Worm (Caenorhabditis elegans) whole organism, L4 larva: ENCODE measurements around the gene W10D9.3.
"Not testable (repeated sequence)": the region's sequence is repeated elsewhere in the genome, so short reads cannot be mapped to it uniquely, and the experiment has no call there.

Source experiments
- F10B5.3 ChIP-seq: sonication (generic microtip); optimal IDR thresholded peaks from 2 replicates; lab custom pipeline; 2016; ENCODE audit warnings: mild to moderate bottlenecking, missing genetic modification characterization, missing compliant biosample characterization
- aha-1 ChIP-seq: fragments of 150-350 bp; peaks from one replicate; lab custom pipeline; 2014; ENCODE audit warnings: missing biosample characterization, missing genetic modification characterization
- attf-4 ChIP-seq: sonication (generic microtip); optimal IDR thresholded peaks from 3 replicates; lab custom pipeline; 2017; ENCODE audit warnings: missing biosample characterization, missing genetic modification characterization
- ceh-32 ChIP-seq: sonication (generic microtip); optimal IDR thresholded peaks from 2 replicates; lab custom pipeline; 2016; ENCODE audit warnings: mild to moderate bottlenecking, missing genetic modification characterization, missing compliant biosample characterization; ENCODE audit not compliant: poor library complexity
- ceh-62 ChIP-seq: sonication (generic microtip); optimal IDR thresholded peaks from 2 replicates; lab custom pipeline; 2017; ENCODE audit warnings: missing biosample characterization, missing genetic modification characterization
- daf-19 ChIP-seq: fragments of 200-800 bp; sonication (Bioruptor generic); conservative IDR thresholded peaks from 2 replicates; pipeline ENCODE4 v1.3.6; 2022; ENCODE audit warnings: missing genetic modification characterization, missing compliant biosample characterization
- dmd-6 ChIP-seq: fragments of 200-800 bp; sonication (Bioruptor generic); IDR thresholded peaks from 2 replicates; pipeline ENCODE4 v1.3.6; 2022; ENCODE audit warnings: missing genetic modification reagents, missing genetic modification characterization, missing compliant biosample characterization
- dmd-9 ChIP-seq: fragments of 200-800 bp; sonication (Bioruptor generic); IDR thresholded peaks from 2 replicates; pipeline ENCODE4 v1.3.6; 2022; ENCODE audit warnings: missing genetic modification reagents, missing genetic modification characterization, missing compliant biosample characterization
- dpl-1 ChIP-seq: fragments of 150-350 bp; optimal IDR thresholded peaks from 2 replicates; lab custom pipeline; 2014; ENCODE audit warnings: missing biosample characterization, missing genetic modification reagents, missing genetic modification characterization
- hlh-11 ChIP-seq: fragments of 200-800 bp; sonication (Bioruptor generic); optimal IDR thresholded peaks from 2 replicates; lab custom pipeline; 2018; ENCODE audit warnings: mild to moderate bottlenecking, missing genetic modification characterization, missing compliant biosample characterization
- hlh-30 ChIP-seq: sonication (generic microtip); optimal IDR thresholded peaks from 2 replicates; lab custom pipeline; 2017; ENCODE audit warnings: antibody characterized with exemption, mild to moderate bottlenecking, missing genetic modification characterization, missing compliant biosample characterization; ENCODE audit not compliant: insufficient read depth
- lim-7 ChIP-seq: fragments of 200-800 bp; sonication (Bioruptor generic); IDR thresholded peaks from 2 replicates; pipeline ENCODE4 v1.3.6; 2022; ENCODE audit warnings: missing genetic modification characterization, missing compliant biosample characterization
- lin-38 ChIP-seq: fragments of 200-800 bp; sonication (Bioruptor generic); IDR thresholded peaks from 2 replicates; pipeline ENCODE4 v1.3.6; 2022; ENCODE audit warnings: missing genetic modification reagents, missing genetic modification characterization, missing compliant biosample characterization
- lir-3 ChIP-seq: sonication (generic microtip); optimal IDR thresholded peaks from 2 replicates; lab custom pipeline; 2016; ENCODE audit warnings: mild to moderate bottlenecking, missing genetic modification characterization, missing compliant biosample characterization
- madf-9 ChIP-seq: fragments of 200-800 bp; sonication (Bioruptor generic); conservative IDR thresholded peaks from 2 replicates; pipeline ENCODE4 v1.3.6; 2022; ENCODE audit warnings: missing genetic modification reagents, missing genetic modification characterization, missing compliant biosample characterization
- mdt-29 ChIP-seq: fragments of 200-800 bp; sonication (Bioruptor generic); IDR thresholded peaks from 2 replicates; pipeline ENCODE4 v1.3.6; 2022; ENCODE audit warnings: missing genetic modification reagents, missing genetic modification characterization, missing compliant biosample characterization
- mxl-2 ChIP-seq: fragments of 200-800 bp; sonication (Bioruptor generic); conservative IDR thresholded peaks from 2 replicates; pipeline ENCODE4 v1.3.6; 2022; ENCODE audit warnings: missing genetic modification reagents, missing genetic modification characterization, missing compliant biosample characterization
- mxl-3 ChIP-seq: fragments of 200-800 bp; sonication (Bioruptor generic); optimal IDR thresholded peaks from 2 replicates; lab custom pipeline; 2018; ENCODE audit warnings: mild to moderate bottlenecking, missing genetic modification characterization, missing compliant biosample characterization
- nhr-10 ChIP-seq: fragments of 150-350 bp; optimal IDR thresholded peaks from 2 replicates; lab custom pipeline; 2014; ENCODE audit warnings: missing biosample characterization, missing genetic modification characterization
- nhr-11 ChIP-seq: fragments of 150-350 bp; optimal IDR thresholded peaks from 2 replicates; lab custom pipeline; 2014; ENCODE audit warnings: missing biosample characterization, missing genetic modification characterization
- nhr-111 ChIP-seq: fragments of 200-800 bp; sonication (Bioruptor generic); optimal IDR thresholded peaks from 2 replicates; lab custom pipeline; 2018; ENCODE audit warnings: mild to moderate bottlenecking, missing genetic modification characterization, missing compliant biosample characterization
- nhr-25 ChIP-seq: sonication (generic microtip); optimal IDR thresholded peaks from 2 replicates; lab custom pipeline; 2017; ENCODE audit warnings: missing genetic modification characterization, mild to moderate bottlenecking, missing compliant biosample characterization, antibody characterized with exemption, moderate library complexity, borderline replicate concordance; ENCODE audit not compliant: insufficient read depth
- nhr-28 ChIP-seq: fragments of 150-350 bp; optimal IDR thresholded peaks from 2 replicates; lab custom pipeline; 2014; ENCODE audit warnings: missing biosample characterization, missing genetic modification characterization
- saeg-2 ChIP-seq: fragments of 200-800 bp; sonication (Bioruptor generic); IDR thresholded peaks from 2 replicates; pipeline ENCODE4 v1.3.6; 2022; ENCODE audit warnings: missing genetic modification reagents, missing genetic modification characterization, missing compliant biosample characterization
- set-16 ChIP-seq: fragments of 200-800 bp; sonication (Bioruptor generic); IDR thresholded peaks from 2 replicates; pipeline ENCODE4 v1.3.6; 2022; ENCODE audit warnings: missing genetic modification reagents, missing genetic modification characterization, missing compliant biosample characterization
- snpc-1.2 ChIP-seq: fragments of 200-800 bp; sonication (Bioruptor generic); IDR thresholded peaks from 2 replicates; pipeline ENCODE4 v1.3.6; 2022; ENCODE audit warnings: missing genetic modification reagents, missing genetic modification characterization, missing compliant biosample characterization
- spr-1 ChIP-seq: sonication (generic microtip); optimal IDR thresholded peaks from 2 replicates; lab custom pipeline; 2016; ENCODE audit warnings: mild to moderate bottlenecking, missing genetic modification characterization, missing compliant biosample characterization
- spr-3 ChIP-seq: fragments of 200-800 bp; sonication (Bioruptor generic); optimal IDR thresholded peaks from 2 replicates; lab custom pipeline; 2018; ENCODE audit warnings: mild to moderate bottlenecking, missing genetic modification characterization, missing compliant biosample characterization
- tag-97 ChIP-seq: fragments of 200-800 bp; sonication (Bioruptor generic); IDR thresholded peaks from 2 replicates; pipeline ENCODE4 v1.3.6; 2022; ENCODE audit warnings: missing genetic modification characterization, missing compliant biosample characterization
- unc-39 ChIP-seq: sonication (generic microtip); optimal IDR thresholded peaks from 2 replicates; lab custom pipeline; 2017; ENCODE audit warnings: missing biosample characterization, missing genetic modification characterization
- zip-2 ChIP-seq: fragments of 150-350 bp; optimal IDR thresholded peaks from 2 replicates; lab custom pipeline; 2014; ENCODE audit warnings: missing biosample characterization, missing genetic modification characterization

The W10D9.3 gene

DNA sequence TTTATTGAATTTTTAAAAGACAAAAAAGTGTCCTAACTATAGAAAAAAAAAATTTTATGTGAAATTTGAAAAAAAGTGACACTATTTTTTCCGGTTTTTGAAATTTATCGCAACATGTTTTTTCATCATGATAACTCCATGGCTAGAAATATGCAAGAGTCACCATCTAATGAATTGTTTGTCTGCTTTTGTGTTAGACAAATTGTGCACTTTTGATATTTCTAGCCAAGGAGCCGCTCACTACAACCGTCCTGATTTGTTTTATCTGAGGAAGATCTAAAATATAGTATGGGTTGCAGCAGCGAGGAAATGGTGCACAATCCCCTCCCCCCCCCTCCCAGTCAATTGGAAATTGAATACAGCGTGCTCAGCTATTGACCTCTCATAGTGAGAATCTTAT is 6.1 kb downstream of the W10D9.3 start, which contains the start of gene W10D9.1:
W10D9.1 (plus strand) TSS at position 301 of the 400 bp plus-strand sequence.
- TF ChIP-seq dpl-1 (GFP tag; lab: Kevin White, UChicago); ceh-32 (tag; lab: Kevin White, UChicago); lin-38 (GFP tag; lab: Robert Waterston, UW): not testable (repeated sequence)
- TF ChIP-seq, all 104 proteins: peak for 0; not testable (repeated sequence) for 104

DNA sequence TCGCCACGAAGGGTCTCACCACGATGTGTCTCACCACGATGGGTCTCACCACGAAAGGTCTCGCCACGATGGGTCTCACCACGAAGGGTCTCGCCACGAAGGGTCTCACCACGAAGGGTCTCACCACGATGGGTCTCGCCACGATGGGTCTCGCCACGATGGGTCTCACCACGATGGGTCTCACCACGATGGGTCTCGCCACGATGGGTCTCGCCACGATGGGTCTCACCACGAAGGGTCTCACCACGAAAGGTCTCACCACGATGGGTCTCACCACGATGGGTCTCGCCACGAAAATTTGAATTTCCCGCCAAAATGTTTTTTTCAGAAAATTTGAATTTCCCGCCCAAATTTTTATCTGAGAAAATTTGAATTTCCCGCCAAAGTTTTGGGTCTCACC is 8.6 kb downstream of the W10D9.3 start:
- peak; percentile 86 for TF ChIP-seq set-16 (GFP tag; lab: Robert Waterston, UW)

DNA sequence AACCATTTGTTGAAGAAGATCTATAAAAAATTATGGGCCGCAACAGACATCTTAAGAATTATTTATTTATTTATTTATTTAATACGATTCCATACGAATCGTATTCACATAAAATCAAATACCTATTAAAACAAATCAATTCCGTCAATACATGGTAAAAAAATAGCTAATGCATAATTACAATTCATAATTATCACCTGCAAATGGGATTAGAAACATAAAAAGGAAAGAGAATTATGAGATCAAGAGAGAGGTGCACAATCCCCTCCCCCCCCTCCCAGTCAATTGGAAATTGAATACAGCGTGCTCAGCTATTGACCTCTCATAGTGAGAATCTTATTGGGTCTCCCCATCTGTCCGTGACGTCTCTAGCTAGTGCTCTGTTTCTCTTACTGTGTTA is 19.6 kb downstream of the W10D9.3 start, which contains the start of gene C24H12.1:
C24H12.1 (plus strand) TSS at position 301 of the 400 bp plus-strand sequence.
- TF ChIP-seq mxl-2 (GFP tag; lab: Robert Waterston, UW); lim-7 (GFP tag; lab: Robert Waterston, UW); mdt-29: not testable (repeated sequence)

- TF ChIP-seq nhr-28, result no peak
- TF ChIP-seq aha-1 (tag; lab: Kevin White, UChicago), result peak; percentile 21
Observed at ce11 chrII:437279-437678, 23.5 kb downstream of the W10D9.3 start.

DNA sequence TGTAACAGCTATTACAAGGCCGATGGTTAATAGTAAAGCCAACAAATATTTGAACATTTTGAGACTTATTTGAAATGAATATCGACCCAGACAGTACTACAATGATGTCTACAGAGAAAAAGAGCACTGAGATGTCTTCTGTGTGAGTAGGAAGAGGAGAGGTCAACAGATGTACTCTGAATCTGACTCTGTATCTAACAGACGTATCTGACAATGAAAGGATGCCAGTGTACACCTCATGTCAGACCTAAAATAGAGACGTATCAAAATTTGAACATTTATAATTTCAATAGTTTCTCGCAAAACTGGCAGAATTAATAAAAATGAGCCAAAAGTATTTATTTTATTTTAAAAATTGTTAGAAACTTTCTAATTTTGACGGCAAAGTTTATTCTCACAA is 37.6 kb downstream of the W10D9.3 start, which contains the start of gene C24H12.8:
C24H12.8 (minus strand) TSS at position 101 of the 400 bp plus-strand sequence.
- no peak for TF ChIP-seq saeg-2 (GFP tag; lab: Robert Waterston, UW)
- TF ChIP-seq zip-2 (tag; lab: Kevin White, UChicago), result no peak
- TF ChIP-seq nhr-111, result no peak
- no peak for TF ChIP-seq lir-3 (tag; lab: Kevin White, UChicago)
- no peak for TF ChIP-seq hlh-30
- no peak for TF ChIP-seq daf-19 (GFP tag; lab: Robert Waterston, UW)
- TF ChIP-seq nhr-25 (tag; lab: Kevin White, UChicago), result no peak
- TF ChIP-seq dmd-6 (GFP tag; lab: Robert Waterston, UW), result no peak
- TF ChIP-seq spr-1, result no peak
- TF ChIP-seq tag-97 (GFP tag; lab: Robert Waterston, UW), result no peak
- no peak for TF ChIP-seq attf-4
- no peak for TF ChIP-seq spr-3
- no peak for TF ChIP-seq hlh-11 (tag; lab: Kevin White, UChicago)
- no peak for TF ChIP-seq dmd-9 (GFP tag; lab: Robert Waterston, UW)
- TF ChIP-seq ceh-62, result no peak
- no peak for TF ChIP-seq dpl-1 (GFP tag; lab: Kevin White, UChicago)
- no peak for TF ChIP-seq mxl-3 (GFP tag; lab: Kevin White, UChicago)
- no peak for TF ChIP-seq snpc-1.2 (GFP tag; lab: Robert Waterston, UW)
- TF ChIP-seq madf-9 (GFP tag; lab: Robert Waterston, UW), result no peak

DNA sequence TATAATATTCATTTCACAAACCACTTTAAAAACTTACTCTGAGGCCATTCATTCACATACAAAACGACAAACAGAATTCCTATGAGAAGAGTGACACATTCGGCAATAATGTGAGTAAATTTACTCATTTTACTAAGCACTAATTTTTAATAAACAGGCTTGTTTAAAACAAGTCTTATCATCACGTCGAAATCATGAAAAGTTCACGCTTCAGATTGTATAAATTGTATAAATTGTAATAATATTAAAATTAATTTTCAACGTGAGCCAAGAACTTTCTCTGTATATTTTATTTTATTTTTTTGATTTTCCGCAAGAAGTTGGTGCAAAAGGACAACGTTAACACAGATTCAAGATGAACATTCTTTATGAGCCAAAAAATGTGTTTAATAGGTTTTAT is 42.0 kb downstream of the W10D9.3 start, which contains the start of gene C24H12.6:
C24H12.6 (minus strand) TSS at position 101 of the 400 bp plus-strand sequence.
- no peak for TF ChIP-seq nhr-25 (tag; lab: Kevin White, UChicago)
- no peak for TF ChIP-seq unc-39 (tag; lab: Kevin White, UChicago)
- TF ChIP-seq F10B5.3, result no peak
- TF ChIP-seq mdt-29, result no peak
- TF ChIP-seq nhr-11 (tag; lab: Kevin White, UChicago), result no peak
- TF ChIP-seq mxl-3 (GFP tag; lab: Kevin White, UChicago), result no peak
- no peak for TF ChIP-seq nhr-10 (tag; lab: Kevin White, UChicago)
